Worm (Caenorhabditis elegans): Measurements from ENCODE around the gene M02F4.1.

M02F4.1 gene

DNA sequence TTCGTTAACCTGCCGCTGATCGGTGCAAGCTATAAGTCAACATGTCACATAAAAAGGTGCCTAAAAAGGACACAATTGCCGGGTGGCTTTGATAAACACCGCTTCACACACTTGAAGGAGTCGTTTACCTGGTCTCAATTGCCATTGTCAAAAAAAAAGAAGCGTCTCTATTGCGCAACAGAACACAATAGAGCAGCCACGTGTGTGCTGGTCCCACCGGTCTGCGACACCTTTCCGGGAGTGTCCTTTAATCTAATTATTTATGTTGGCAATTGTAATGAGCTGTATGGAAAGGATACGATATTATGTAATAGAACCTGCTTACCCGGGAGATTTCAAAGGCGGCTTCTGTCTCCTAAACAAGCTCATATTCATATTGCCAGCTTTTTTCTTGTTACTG, 32.8 kb upstream of the M02F4.1 start:
- no peak for TF ChIP-seq hmg-11 (tag; optimal IDR thresholded peaks at IDR 0.05)
- no peak for TF ChIP-seq elt-2 (tag; optimal IDR thresholded peaks at IDR 0.05)

DNA sequence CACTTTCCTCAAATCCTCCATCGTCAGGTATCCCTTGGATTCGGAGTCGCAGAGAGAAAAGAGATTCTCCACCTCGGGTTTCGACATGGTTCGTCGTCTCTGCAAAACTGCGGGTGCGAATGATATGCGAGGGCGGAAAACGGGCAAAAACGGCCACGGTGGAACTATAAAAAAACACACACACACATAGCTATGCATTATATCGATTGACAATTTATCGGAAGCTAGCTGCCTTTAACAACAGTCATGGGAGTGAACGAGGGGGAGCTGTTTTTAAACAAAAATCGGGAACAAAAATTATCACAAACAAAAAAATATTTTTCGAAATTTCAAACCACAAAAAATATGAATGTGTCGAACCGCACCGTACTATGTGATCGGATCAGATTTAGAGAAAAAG, 30.4 kb upstream of the M02F4.1 start, which contains the start of gene rsef-1:
Gene rsef-1, minus strand, starts transcription at position 101 of the 400 bp plus-strand sequence.
- TF ChIP-seq nhr-76 (tag; optimal IDR thresholded peaks at IDR 0.05) (no peak), eor-1 (tag; optimal IDR thresholded peaks at IDR 0.05) (no peak), lsy-12 (tag; optimal IDR thresholded peaks at IDR 0.05) (no peak), sea-2 (GFP tag; optimal IDR thresholded peaks at IDR 0.05) (no peak), nhr-77 (tag; optimal IDR thresholded peaks at IDR 0.05) (no peak), nhr-67 (tag; optimal IDR thresholded peaks at IDR 0.05) (no peak), ceh-9 (tag; optimal IDR thresholded peaks at IDR 0.05) (no peak), fkh-2 (tag; optimal IDR thresholded peaks at IDR 0.05) (no peak), tbx-2 (tag; optimal IDR thresholded peaks at IDR 0.05) (no peak), unc-39 (tag; optimal IDR thresholded peaks at IDR 0.05) (no peak), lin-15B (tag; optimal IDR thresholded peaks at IDR 0.05) (no peak), ama-1 (optimal IDR thresholded peaks at IDR 0.05) (no peak), snpc-4 (tag; optimal IDR thresholded peaks at IDR 0.05) (no peak), nhr-43 (tag; optimal IDR thresholded peaks at IDR 0.05; ENCODE audit: poor library complexity, severe bottlenecking) (no peak), ceh-16 (tag; optimal IDR thresholded peaks at IDR 0.05) (no peak), elt-1 (tag; optimal IDR thresholded peaks at IDR 0.05) (no peak), R02D3.7 (tag; optimal IDR thresholded peaks at IDR 0.05) (no peak)

DNA sequence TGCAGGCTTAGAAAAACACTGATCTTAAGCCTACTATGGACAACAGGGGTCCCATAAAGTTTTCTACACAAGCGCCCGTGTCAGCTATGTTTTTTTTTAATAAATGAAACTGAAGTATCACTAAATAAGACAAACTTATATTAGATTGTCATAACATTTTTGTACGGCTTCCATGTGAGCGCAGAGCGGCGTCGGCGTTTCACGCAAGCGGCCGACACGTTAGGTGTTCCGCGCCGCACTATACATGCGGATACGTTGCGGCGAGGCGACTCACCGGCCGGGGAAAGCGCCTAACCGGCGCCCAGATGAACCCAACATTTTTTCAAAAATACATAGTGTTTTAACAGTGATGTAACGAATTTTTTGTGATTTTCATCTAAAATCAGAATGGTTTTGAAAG, 28.7 kb upstream of the M02F4.1 start:
- TF ChIP-seq ceh-82 (tag; optimal IDR thresholded peaks at IDR 0.05) (no peak), ztf-4 (tag; optimal IDR thresholded peaks at IDR 0.05) (no peak), ZK546.5 (tag; optimal IDR thresholded peaks at IDR 0.05) (no peak), lin-39 (tag; optimal IDR thresholded peaks at IDR 0.05) (no peak), jun-1 (tag; optimal IDR thresholded peaks at IDR 0.05) (no peak), egl-5 (tag; optimal IDR thresholded peaks at IDR 0.05) (no peak), fos-1 (tag; optimal IDR thresholded peaks at IDR 0.05) (no peak), nhr-25 (tag; optimal IDR thresholded peaks at IDR 0.05) (no peak), nhr-77 (tag; optimal IDR thresholded peaks at IDR 0.05) (no peak), daf-12 (tag; optimal IDR thresholded peaks at IDR 0.05) (no peak), zag-1 (tag; optimal IDR thresholded peaks at IDR 0.05) (no peak), elt-3 (tag; optimal IDR thresholded peaks at IDR 0.05) (no peak), ztf-11 (tag; optimal IDR thresholded peaks at IDR 0.05) (no peak), nhr-237 (tag; optimal IDR thresholded peaks at IDR 0.05) (no peak), lin-15B (tag; optimal IDR thresholded peaks at IDR 0.05) (no peak), nhr-12 (tag; optimal IDR thresholded peaks at IDR 0.05) (no peak), tbx-2 (tag; optimal IDR thresholded peaks at IDR 0.05) (no peak)

DNA sequence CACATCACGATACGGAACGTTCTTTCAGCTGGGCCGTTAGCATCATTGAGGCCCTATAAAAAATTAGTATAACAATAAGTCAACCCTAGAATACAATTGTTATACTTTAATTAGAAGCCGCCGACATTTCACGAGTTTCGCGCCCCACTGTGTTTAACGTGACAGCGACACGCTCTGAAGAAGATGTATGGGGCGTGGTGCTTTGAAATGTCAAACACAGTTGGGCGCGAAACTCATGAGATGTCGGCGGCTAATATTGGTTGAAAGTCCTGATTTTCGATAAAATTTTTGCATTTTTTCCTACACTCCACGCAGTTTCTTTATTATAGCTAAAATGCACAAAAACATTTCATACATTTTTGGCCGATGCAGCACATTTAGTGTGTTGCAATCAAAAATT, 27.2 kb upstream of the M02F4.1 start:
- no peak for TF ChIP-seq nhr-23 (tag; optimal IDR thresholded peaks at IDR 0.05)
- no peak for TF ChIP-seq lsy-12 (tag; optimal IDR thresholded peaks at IDR 0.05)
- no peak for TF ChIP-seq mml-1 (tag; optimal IDR thresholded peaks at IDR 0.05)
- TF ChIP-seq ceh-16 (tag; optimal IDR thresholded peaks at IDR 0.05) = no peak
- no peak for TF ChIP-seq nhr-28 (tag; optimal IDR thresholded peaks at IDR 0.05)
- no peak for TF ChIP-seq R02D3.7 (tag; optimal IDR thresholded peaks at IDR 0.05)
- no peak for TF ChIP-seq nhr-77 (tag; optimal IDR thresholded peaks at IDR 0.05)
- TF ChIP-seq egl-5 (tag; optimal IDR thresholded peaks at IDR 0.05) = no peak
- no peak for TF ChIP-seq nhr-43 (tag; optimal IDR thresholded peaks at IDR 0.05; ENCODE audit: poor library complexity, severe bottlenecking)
- no peak for TF ChIP-seq fkh-10 (GFP tag; optimal IDR thresholded peaks at IDR 0.05)
- no peak for TF ChIP-seq ama-1 (optimal IDR thresholded peaks at IDR 0.05)
- TF ChIP-seq lin-15B (tag; optimal IDR thresholded peaks at IDR 0.05) = no peak
- no peak for TF ChIP-seq jun-1 (tag; optimal IDR thresholded peaks at IDR 0.05)

DNA sequence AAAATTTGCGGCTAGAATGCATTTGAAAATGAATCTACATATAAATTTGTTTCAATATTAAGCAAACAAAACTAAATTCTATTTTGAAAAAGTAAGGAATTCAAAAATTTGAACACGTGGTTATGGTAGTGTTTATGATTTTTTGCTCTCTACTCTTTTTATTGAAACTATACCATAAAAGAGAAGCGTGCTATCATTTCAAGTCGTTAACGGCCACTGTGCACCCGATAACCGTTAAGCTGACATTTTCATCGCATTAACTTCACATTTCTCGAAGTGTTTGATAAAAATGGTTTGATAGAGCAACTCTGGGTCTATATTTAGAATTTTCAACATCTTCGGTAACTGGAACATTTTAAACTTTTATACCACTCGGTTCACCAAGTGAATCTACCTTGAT, 25.9 kb upstream of the M02F4.1 start, which contains the start of gene twk-26:
Gene twk-26, minus strand, starts transcription at position 23 of the 400 bp plus-strand sequence.
- TF ChIP-seq egl-27 (tag; optimal IDR thresholded peaks at IDR 0.05) = no peak
- no peak for TF ChIP-seq mdl-1 (tag; optimal IDR thresholded peaks at IDR 0.05)
- no peak for TF ChIP-seq daf-12 (tag; optimal IDR thresholded peaks at IDR 0.05)
- TF ChIP-seq skn-1 (tag; optimal IDR thresholded peaks at IDR 0.05) = no peak
- TF ChIP-seq nhr-67 (tag; optimal IDR thresholded peaks at IDR 0.05) = no peak
- TF ChIP-seq pha-4 (tag; optimal IDR thresholded peaks at IDR 0.05) = peak; percentile 2
- no peak for TF ChIP-seq ZK546.5 (tag; optimal IDR thresholded peaks at IDR 0.05)
- TF ChIP-seq elt-2 (tag; optimal IDR thresholded peaks at IDR 0.05) = peak; percentile 89
